Worm (Caenorhabditis elegans): Measurements from ENCODE around the gene ulp-4.

ce11 chrII:8169283-8169682 is 39.5 kb downstream of the ulp-4 start, which contains the start of gene T05C12.15:
- no peak for TF ChIP-seq mdl-1 (tag; optimal IDR thresholded peaks at IDR 0.05)
- no peak for TF ChIP-seq unc-62 (GFP tag; optimal IDR thresholded peaks at IDR 0.05)
- no peak for TF ChIP-seq unc-55 (GFP tag; optimal IDR thresholded peaks at IDR 0.05)
- TF ChIP-seq sem-4 (tag; optimal IDR thresholded peaks at IDR 0.05) = no peak
- no peak for TF ChIP-seq elt-1 (tag; optimal IDR thresholded peaks at IDR 0.05)
- no peak for TF ChIP-seq lin-11 (tag; optimal IDR thresholded peaks at IDR 0.05)
- no peak for TF ChIP-seq lin-13 (GFP tag; optimal IDR thresholded peaks at IDR 0.05)
- TF ChIP-seq egl-27 (tag; optimal IDR thresholded peaks at IDR 0.05) = no peak
- TF ChIP-seq skn-1 (tag; optimal IDR thresholded peaks at IDR 0.05) = no peak
- TF ChIP-seq nhr-25 (tag; optimal IDR thresholded peaks at IDR 0.05) = no peak
- no peak for TF ChIP-seq snpc-4 (tag; optimal IDR thresholded peaks at IDR 0.05)
- TF ChIP-seq sma-3 (GFP tag; optimal IDR thresholded peaks at IDR 0.05) = no peak
- TF ChIP-seq nhr-237 (tag; optimal IDR thresholded peaks at IDR 0.05) = no peak
- TF ChIP-seq unc-39 (tag; optimal IDR thresholded peaks at IDR 0.05) = no peak
